Fruit fly (Drosophila melanogaster) whole organism: ENCODE measurements around the gene Sec15.

Experiments used
- psq ChIP-seq: fragments of >200 bp; optimal IDR thresholded peaks from 2 replicates; lab custom pipeline; 2017
- usp ChIP-seq: fragments of >200 bp; optimal IDR thresholded peaks from 2 replicates; lab custom pipeline; 2017; ENCODE audit warnings: missing biosample characterization, missing genetic modification characterization, mixed read lengths

DNA sequence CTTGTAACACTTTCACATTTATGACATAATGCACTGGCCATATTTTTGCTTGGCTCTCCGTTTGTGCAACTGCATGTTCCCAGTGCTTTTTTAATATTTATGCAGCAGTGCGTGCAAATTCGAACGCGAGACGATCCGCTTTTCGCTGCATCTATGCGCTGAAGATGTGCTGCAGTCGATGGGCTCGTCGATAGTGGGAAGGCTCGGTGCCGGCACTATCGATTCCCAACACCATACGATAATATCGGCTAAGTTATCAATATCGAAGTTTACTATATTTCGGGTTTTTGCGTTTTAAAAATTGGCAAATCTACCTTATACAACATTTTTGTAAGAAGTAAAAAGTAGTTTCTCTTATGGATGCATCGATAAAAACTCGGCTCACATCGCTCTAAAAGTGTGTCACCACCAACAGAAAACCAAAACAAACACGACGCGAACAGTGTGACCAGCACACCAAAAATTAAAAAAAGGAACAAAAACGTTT, 10.1 kb downstream of the Sec15 start, which contains the start of gene RhoGAP93B:
- TF ChIP-seq usp (GFP tag; lab: Kevin White, UChicago): no peak
- TF ChIP-seq psq (lab: Kevin White, UChicago): no peak
